Worm (Caenorhabditis elegans): ENCODE measurements around the gene C27D6.1.

Gene C27D6.1

ce11 chrII:5191766-5192165, 19.2 kb downstream of the C27D6.1 start:
- TF ChIP-seq pha-4 (tag; optimal IDR thresholded peaks at IDR 0.05): peak; percentile 10
- no peak for TF ChIP-seq fos-1 (tag; optimal IDR thresholded peaks at IDR 0.05)
- TF ChIP-seq nhr-77 (tag; optimal IDR thresholded peaks at IDR 0.05): no peak
- no peak for TF ChIP-seq elt-3 (tag; optimal IDR thresholded peaks at IDR 0.05)
- TF ChIP-seq nhr-25 (tag; optimal IDR thresholded peaks at IDR 0.05): no peak
- TF ChIP-seq pqm-1 (tag; optimal IDR thresholded peaks at IDR 0.05): peak; percentile 92
- TF ChIP-seq nhr-67 (tag; optimal IDR thresholded peaks at IDR 0.05): no peak
- TF ChIP-seq jun-1 (tag; optimal IDR thresholded peaks at IDR 0.05): peak; percentile 45
- TF ChIP-seq elt-2 (tag; optimal IDR thresholded peaks at IDR 0.05): peak; percentile 99
- no peak for TF ChIP-seq mml-1 (tag; optimal IDR thresholded peaks at IDR 0.05)

- no peak for TF ChIP-seq nhr-237 (tag; optimal IDR thresholded peaks at IDR 0.05)
- TF ChIP-seq snpc-4 (tag; optimal IDR thresholded peaks at IDR 0.05): no peak
- TF ChIP-seq elt-2 (tag; optimal IDR thresholded peaks at IDR 0.05): no peak
- TF ChIP-seq nhr-43 (tag; optimal IDR thresholded peaks at IDR 0.05; ENCODE audit: poor library complexity, severe bottlenecking): no peak
- TF ChIP-seq ama-1 (optimal IDR thresholded peaks at IDR 0.05): no peak
- TF ChIP-seq R02D3.7 (tag; optimal IDR thresholded peaks at IDR 0.05): no peak
- TF ChIP-seq zag-1 (tag; optimal IDR thresholded peaks at IDR 0.05): no peak
- no peak for TF ChIP-seq egl-27 (tag; optimal IDR thresholded peaks at IDR 0.05)
- TF ChIP-seq egl-5 (tag; optimal IDR thresholded peaks at IDR 0.05): no peak
- no peak for TF ChIP-seq elt-3 (tag; optimal IDR thresholded peaks at IDR 0.05)
- TF ChIP-seq fkh-10 (GFP tag; optimal IDR thresholded peaks at IDR 0.05): no peak
- TF ChIP-seq mdl-1 (tag; optimal IDR thresholded peaks at IDR 0.05): no peak
- TF ChIP-seq nhr-28 (tag; optimal IDR thresholded peaks at IDR 0.05): no peak
- no peak for TF ChIP-seq ceh-28 (tag; optimal IDR thresholded peaks at IDR 0.05)
- TF ChIP-seq eor-1 (tag; optimal IDR thresholded peaks at IDR 0.05): no peak
- no peak for TF ChIP-seq nhr-77 (tag; optimal IDR thresholded peaks at IDR 0.05)
- TF ChIP-seq pqm-1 (tag; optimal IDR thresholded peaks at IDR 0.05): no peak
- TF ChIP-seq skn-1 (tag; optimal IDR thresholded peaks at IDR 0.05): no peak
- TF ChIP-seq elt-1 (tag; optimal IDR thresholded peaks at IDR 0.05): no peak
Observed at ce11 chrII:5194066-5194465, 21.5 kb downstream of the C27D6.1 start, which contains the start of gene msp-49. Gene msp-49, plus strand, starts transcription at chrII:5194366.

DNA sequence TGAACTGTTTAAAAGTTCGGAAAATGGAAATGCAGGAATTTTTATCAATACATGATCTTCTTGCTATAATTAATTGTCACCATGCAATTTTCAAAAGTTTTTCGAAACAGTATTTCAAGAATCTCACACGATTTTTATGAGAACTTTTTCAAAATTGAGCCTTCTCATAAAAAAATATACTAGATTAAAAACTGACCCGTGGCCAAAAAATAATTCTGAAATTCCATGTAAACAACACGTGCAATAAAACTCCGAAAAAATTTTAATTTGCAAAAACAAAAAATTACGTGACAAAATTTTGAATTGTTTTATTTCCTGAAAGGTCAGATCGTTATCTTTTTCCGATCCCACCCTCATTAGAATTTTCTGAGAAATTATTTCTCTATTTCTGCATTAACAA, 23.0 kb downstream of the C27D6.1 start, which contains the start of gene C34F11.5:
Gene C34F11.5, plus strand, starts transcription at position 301 of the 400 bp plus-strand sequence.
- TF ChIP-seq daf-12 (tag; optimal IDR thresholded peaks at IDR 0.05) (no peak), jun-1 (tag; optimal IDR thresholded peaks at IDR 0.05) (no peak), hmg-11 (tag; optimal IDR thresholded peaks at IDR 0.05) (no peak), nhr-77 (tag; optimal IDR thresholded peaks at IDR 0.05) (no peak), mdl-1 (tag; optimal IDR thresholded peaks at IDR 0.05) (no peak), ceh-28 (tag; optimal IDR thresholded peaks at IDR 0.05) (no peak), eor-1 (tag; optimal IDR thresholded peaks at IDR 0.05) (no peak), unc-62 (GFP tag; optimal IDR thresholded peaks at IDR 0.05) (no peak), ZK546.5 (tag; optimal IDR thresholded peaks at IDR 0.05) (no peak)

DNA sequence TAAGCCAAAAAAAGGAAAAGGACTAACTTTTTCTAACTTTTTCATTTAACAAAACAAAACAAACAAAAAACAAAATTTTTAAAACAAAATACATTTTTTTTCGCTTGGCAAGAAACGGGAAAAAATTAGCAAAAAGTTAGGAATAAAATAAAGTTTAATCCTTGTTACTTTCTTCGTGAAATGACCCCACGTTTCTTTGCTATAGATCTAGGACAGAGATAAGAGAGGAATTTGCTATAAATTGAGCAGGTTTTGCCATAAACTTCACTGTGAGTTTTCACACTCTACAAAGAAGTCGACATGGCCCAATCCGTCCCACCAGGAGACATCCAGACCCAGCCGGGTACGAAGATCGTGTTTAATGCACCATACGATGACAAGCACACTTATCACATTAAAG, 26.9 kb downstream of the C27D6.1 start, which contains the start of gene msp-50:
Gene msp-50, plus strand, starts transcription at position 301 of the 400 bp plus-strand sequence.
- TF ChIP-seq zag-1 (tag; optimal IDR thresholded peaks at IDR 0.05) (no peak), lin-39 (tag; optimal IDR thresholded peaks at IDR 0.05) (no peak), ceh-9 (tag; optimal IDR thresholded peaks at IDR 0.05) (no peak), lsy-12 (tag; optimal IDR thresholded peaks at IDR 0.05) (no peak), eor-1 (tag; optimal IDR thresholded peaks at IDR 0.05) (no peak), nhr-25 (tag; optimal IDR thresholded peaks at IDR 0.05) (no peak), tbx-2 (tag; optimal IDR thresholded peaks at IDR 0.05) (no peak), nhr-43 (tag; optimal IDR thresholded peaks at IDR 0.05; ENCODE audit: poor library complexity, severe bottlenecking) (no peak), mml-1 (tag; optimal IDR thresholded peaks at IDR 0.05) (no peak), ceh-16 (tag; optimal IDR thresholded peaks at IDR 0.05) (no peak), aly-2 (tag; optimal IDR thresholded peaks at IDR 0.05) (no peak), jun-1 (tag; optimal IDR thresholded peaks at IDR 0.05) (no peak), pha-4 (tag; optimal IDR thresholded peaks at IDR 0.05) (no peak), nhr-23 (tag; optimal IDR thresholded peaks at IDR 0.05) (no peak)

DNA sequence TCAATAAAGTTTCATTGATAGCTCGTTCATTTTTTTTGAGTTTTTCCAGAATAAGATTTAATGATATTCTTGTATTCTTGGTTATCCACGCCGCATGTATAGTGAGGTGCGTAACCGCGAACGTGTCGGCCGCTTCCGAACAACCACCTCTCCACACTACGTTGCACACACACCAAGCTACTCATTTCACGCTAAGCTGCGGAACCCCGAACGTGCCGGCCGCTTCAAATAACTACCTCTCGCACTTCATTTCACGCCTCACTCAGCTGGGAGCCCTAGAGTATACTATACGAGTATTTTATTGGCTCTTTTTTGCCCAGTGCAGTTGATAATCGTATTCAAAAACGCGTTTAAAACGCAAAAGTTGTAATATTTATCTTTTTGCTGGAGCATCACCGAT, 27.7 kb downstream of the C27D6.1 start:
- TF ChIP-seq snpc-4 (tag; optimal IDR thresholded peaks at IDR 0.05) (peak; percentile 78), nfya-1 (tag; optimal IDR thresholded peaks at IDR 0.05; ENCODE audit: insufficient read depth) (peak; percentile 6), elt-2 (tag; optimal IDR thresholded peaks at IDR 0.05) (peak; percentile 40)

All from whole organism, L3 larva.